Fruit fly (Drosophila melanogaster): ENCODE measurements around the gene CG8064.

CG8064 gene

DNA sequence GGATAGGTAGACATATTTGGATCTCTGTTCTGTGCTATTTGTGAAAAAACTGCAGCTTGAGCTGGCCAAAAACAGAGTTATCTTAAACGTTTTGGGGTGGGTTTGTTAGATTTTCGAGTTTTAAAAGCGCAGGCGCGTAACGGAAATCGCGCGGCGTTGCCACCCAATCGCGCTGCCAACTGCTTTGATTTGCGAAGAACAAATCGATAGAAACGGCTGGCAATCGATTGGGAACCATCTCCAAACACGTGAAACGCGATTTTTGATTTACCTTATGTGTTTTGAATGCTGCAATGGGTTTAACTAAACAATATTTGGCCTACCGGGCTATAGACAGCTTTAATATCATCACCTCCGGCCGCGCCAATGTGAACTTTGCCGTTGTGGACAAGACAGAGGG, at the start of gene CG8064, which contains the start of gene CG14312 (continued):
- TF ChIP-seq Dp (GFP tag; optimal IDR thresholded peaks at IDR 0.05) (peak; percentile 81), ssp (GFP tag; IDR thresholded peaks at IDR 0.05) (no peak), CHES-1-like (GFP tag; optimal IDR thresholded peaks at IDR 0.05) (peak; percentile 29), CG15514 (GFP tag; optimal IDR thresholded peaks at IDR 0.05) (peak; percentile 93), CG15601 (tag; optimal IDR thresholded peaks at IDR 0.05) (peak; percentile 4), crp (GFP tag; optimal IDR thresholded peaks at IDR 0.05) (peak in 1 of 2 experiments; percentile 32), bbx (GFP tag; IDR thresholded peaks at IDR 0.05; ENCODE audit: partially characterized antibody) (peak; percentile 65), CG9797 (GFP tag; optimal IDR thresholded peaks at IDR 0.05) (peak; percentile 18), cwo (GFP tag; optimal IDR thresholded peaks at IDR 0.05) (peak; percentile 91), Doc3 (GFP tag; IDR thresholded peaks at IDR 0.05; ENCODE audit: partially characterized antibody) (peak; percentile 21; the same call in 1 of the 3 replicates), CG34422 (GFP tag; IDR thresholded peaks at IDR 0.05) (peak; percentile 61; the same call in 1 of the 3 replicates), Side (GFP tag; optimal IDR thresholded peaks at IDR 0.05) (no peak), CG33213 (GFP tag; optimal IDR thresholded peaks at IDR 0.05) (peak; percentile 33), stwl (tag; optimal IDR thresholded peaks at IDR 0.05) (peak; percentile 73), CG8388 (GFP tag; optimal IDR thresholded peaks at IDR 0.05) (no peak), CG13296 (GFP tag; optimal IDR thresholded peaks at IDR 0.05) (no peak), Dbx (GFP tag; IDR thresholded peaks at IDR 0.05) (peak; percentile 8; the same call in 1 of the 3 replicates), Max (GFP tag; optimal IDR thresholded peaks at IDR 0.05) (peak; percentile 81), Ptx1 (GFP tag; IDR thresholded peaks at IDR 0.05) (no peak), Ssrp (tag; optimal IDR thresholded peaks at IDR 0.05) (no peak), Scr (GFP tag; IDR thresholded peaks at IDR 0.05; ENCODE audit: partially characterized antibody) (peak; percentile 64), CG11398 (GFP tag; optimal IDR thresholded peaks at IDR 0.05) (no peak), odd (GFP tag; optimal IDR thresholded peaks at IDR 0.05) (no peak), CG3281 (GFP tag; optimal IDR thresholded peaks at IDR 0.05) (no peak), CG12659 (GFP tag; optimal IDR thresholded peaks at IDR 0.05) (peak; percentile 47), insv (GFP tag; optimal IDR thresholded peaks at IDR 0.05) (no peak), Myb (GFP tag; optimal IDR thresholded peaks at IDR 0.05) (peak; percentile 99), knrl (GFP tag; IDR thresholded peaks at IDR 0.05; ENCODE audit: partially characterized antibody) (peak; percentile 67), dm (GFP tag; optimal IDR thresholded peaks at IDR 0.05) (peak; percentile 95), pzg (GFP tag; optimal IDR thresholded peaks at IDR 0.05) (peak; percentile 93), Dll (GFP tag; IDR thresholded peaks at IDR 0.05; ENCODE audit: partially characterized antibody) (peak; percentile 75; the same call in 3 of the 4 replicates), gro (GFP tag; optimal IDR thresholded peaks at IDR 0.05) (peak; percentile 10), CG7786 (GFP tag; optimal IDR thresholded peaks at IDR 0.05) (no peak), CG31441 (GFP tag; IDR thresholded peaks at IDR 0.05) (no peak), trem (tag; optimal IDR thresholded peaks at IDR 0.05) (peak; percentile 99), fd3F (GFP tag; optimal IDR thresholded peaks at IDR 0.05) (no peak), CG2116 (GFP tag; optimal IDR thresholded peaks at IDR 0.05) (peak; percentile 76), gfzf (GFP tag; optimal IDR thresholded peaks at IDR 0.05) (peak; percentile 25), Lhr (GFP tag; optimal IDR thresholded peaks at IDR 0.05) (peak; percentile 48), E2f2 (GFP tag; IDR thresholded peaks at IDR 0.05) (peak; percentile 88), Med (GFP tag) (peak; percentile 55), Opbp (GFP tag; IDR thresholded peaks at IDR 0.05; ENCODE audit: partially characterized antibody) (peak; percentile 75), Nf-YB (GFP tag; optimal IDR thresholded peaks at IDR 0.05) (peak; percentile 2), bcd (GFP tag; optimal IDR thresholded peaks at IDR 0.05) (no peak), hb (GFP tag; IDR thresholded peaks at IDR 0.05; ENCODE audit: partially characterized antibody) (0 out of 3 replicates have a peak, but pooled peaks have one; percentile 37), MESR4 (GFP tag; optimal IDR thresholded peaks at IDR 0.05) (peak; percentile 62), ftz-f1 (GFP tag; optimal IDR thresholded peaks at IDR 0.05) (no peak), CG13287 (GFP tag; IDR thresholded peaks at IDR 0.05; ENCODE audit: partially characterized antibody) (peak; percentile 81)

Measured in whole organism, embryonic.